Worm (Caenorhabditis elegans): ENCODE data around the gene F14H12.7.

- TF ChIP-seq W03F9.2 (tag; optimal IDR thresholded peaks at IDR 0.05), result no peak
- no peak for TF ChIP-seq dao-5 (tag; optimal IDR thresholded peaks at IDR 0.05)
Measured at ce11 chrX:4373123-4373522, 10.7 kb upstream of the F14H12.7 start, which contains the start of gene R160.6.

Measured in whole organism, L4/young adult.